Fruit fly (Drosophila melanogaster) whole organism, pupa: ENCODE data around the gene Prm.

Experiments used
- CG13204 ChIP-seq: fragments of 200-800 bp; sonication (Bioruptor generic); optimal IDR thresholded peaks from 2 replicates; lab custom pipeline; 2018; ENCODE audit warnings: missing biosample characterization, mild to moderate bottlenecking, missing genetic modification characterization, moderate library complexity
- CG8301 ChIP-seq: fragments of 200-800 bp; sonication (Bioruptor generic); optimal IDR thresholded peaks from 2 replicates; lab custom pipeline; 2018; ENCODE audit warnings: missing biosample characterization, mild to moderate bottlenecking, missing genetic modification characterization
- Snoo ChIP-seq: fragments of 200-800 bp; sonication (Bioruptor generic); optimal IDR thresholded peaks from 3 replicates; lab custom pipeline; 2017; ENCODE audit warnings: missing biosample characterization, mild to moderate bottlenecking, missing genetic modification characterization, inconsistent platforms

- TF ChIP-seq Snoo (no peak), CG13204 (GFP tag; lab: Kevin White, UChicago) (no peak), CG8301 (no peak)
Observed at dm6 chr3L:8683773-8684172, 61.3 kb downstream of the Prm start.
